Worm (Caenorhabditis elegans): Measurements from ENCODE around the gene F22H10.2.

Gene F22H10.2

ce11 chrX:16634708-16635107 is 44.6 kb upstream of the F22H10.2 start (continued):
- TF ChIP-seq let-526 (GFP tag; IDR thresholded peaks at IDR 0.05): 0 out of 2 replicates have a peak, but pooled peaks have one; percentile 30
- TF ChIP-seq ceh-91 (GFP tag; IDR thresholded peaks at IDR 0.05): no peak
- TF ChIP-seq cebp-2 (GFP tag; IDR thresholded peaks at IDR 0.05): 0 out of 2 replicates have a peak, but pooled peaks have one; percentile 78
- peak; percentile 86 for TF ChIP-seq lin-40 (tag; optimal IDR thresholded peaks at IDR 0.05)
- no peak for TF ChIP-seq dpff-1 (tag; optimal IDR thresholded peaks at IDR 0.05)
- no peak for TF ChIP-seq Y67H2A.10 (GFP tag; conservative IDR thresholded peaks at IDR 0.05)
- no peak for TF ChIP-seq sea-2 (GFP tag; IDR thresholded peaks at IDR 0.05)
- TF ChIP-seq xnd-1 (tag; optimal IDR thresholded peaks at IDR 0.05): no peak
- peak; percentile 5 for TF ChIP-seq ets-4 (GFP tag; optimal IDR thresholded peaks at IDR 0.05)
- peak; percentile 30 for TF ChIP-seq hrde-1 (tag; optimal IDR thresholded peaks at IDR 0.05; ENCODE audit: borderline replicate concordance)
- TF ChIP-seq mxl-1 (tag; optimal IDR thresholded peaks at IDR 0.05): peak; percentile 46
- TF ChIP-seq ztf-6 (GFP tag; IDR thresholded peaks at IDR 0.05): peak; percentile 35; the same call in 1 of the 2 replicates
- TF ChIP-seq ZK185.1 (tag; optimal IDR thresholded peaks at IDR 0.05; ENCODE audit: poor library complexity, severe bottlenecking): peak; percentile 87
- no peak for TF ChIP-seq hlh-26 (GFP tag; conservative IDR thresholded peaks at IDR 0.05)
- TF ChIP-seq Y95B8A.8 (GFP tag; IDR thresholded peaks at IDR 0.05): peak; percentile 25; the same call in 1 of the 2 replicates
- peak; percentile 75 for TF ChIP-seq snpc-1.1 (tag; optimal IDR thresholded peaks at IDR 0.05; ENCODE audit: insufficient read depth)
- TF ChIP-seq nfyb-1 (GFP tag; IDR thresholded peaks at IDR 0.05): peak; percentile 82
- TF ChIP-seq B0019.2 (GFP tag; conservative IDR thresholded peaks at IDR 0.05): peak; percentile 36; the same call in 1 of the 2 replicates
- TF ChIP-seq F33H1.4 (GFP tag; IDR thresholded peaks at IDR 0.05): no peak
- TF ChIP-seq madf-8 (GFP tag; conservative IDR thresholded peaks at IDR 0.05): 0 out of 2 replicates have a peak, but pooled peaks have one; percentile 9
- peak; percentile 54 for TF ChIP-seq lsy-27 (tag; optimal IDR thresholded peaks at IDR 0.05; ENCODE audit: borderline replicate concordance, insufficient read depth)
- peak; percentile 80 for TF ChIP-seq nhr-90 (tag; optimal IDR thresholded peaks at IDR 0.05)
- 0 out of 2 replicates have a peak, but pooled peaks have one; percentile 20 for TF ChIP-seq attf-3 (GFP tag; conservative IDR thresholded peaks at IDR 0.05)
- TF ChIP-seq snpc-1.3 (tag; optimal IDR thresholded peaks at IDR 0.05; ENCODE audit: insufficient read depth): peak; percentile 83
- peak; percentile 61 for TF ChIP-seq K12H6.12 (tag; optimal IDR thresholded peaks at IDR 0.05)
- peak; percentile 60 for TF ChIP-seq repo-1 (tag; optimal IDR thresholded peaks at IDR 0.05)
- TF ChIP-seq rcor-1 (GFP tag; IDR thresholded peaks at IDR 0.05): peak; percentile 77
- no peak for TF ChIP-seq F57C9.4 (tag; optimal IDR thresholded peaks at IDR 0.05)
- peak; percentile 91 for TF ChIP-seq pbrm-1 (GFP tag; IDR thresholded peaks at IDR 0.05)
- TF ChIP-seq sptf-2 (GFP tag; optimal IDR thresholded peaks at IDR 0.05): peak; percentile 28
- no peak for TF ChIP-seq nfya-2 (GFP tag; IDR thresholded peaks at IDR 0.05)
- peak; percentile 81 for TF ChIP-seq ekl-4 (GFP tag; IDR thresholded peaks at IDR 0.05)
- no peak for TF ChIP-seq mes-4 (tag; optimal IDR thresholded peaks at IDR 0.05)

ce11 chrX:16641678-16642077 is 37.7 kb upstream of the F22H10.2 start:
- TF ChIP-seq F49E8.2 (tag; optimal IDR thresholded peaks at IDR 0.05; ENCODE audit: insufficient read depth) (no peak), aptf-3 (GFP tag; IDR thresholded peaks at IDR 0.05) (no peak), F33H1.4 (GFP tag; IDR thresholded peaks at IDR 0.05) (no peak), madf-6 (GFP tag; IDR thresholded peaks at IDR 0.05) (no peak), Y67H2A.10 (GFP tag; conservative IDR thresholded peaks at IDR 0.05) (no peak)

- peak; percentile 95 for TF ChIP-seq zfh-2 (GFP tag; conservative IDR thresholded peaks at IDR 0.05)
- TF ChIP-seq attf-5 (GFP tag; optimal IDR thresholded peaks at IDR 0.05): no peak
- peak; percentile 89; the same call in 1 of the 2 replicates for TF ChIP-seq egrh-3 (GFP tag; IDR thresholded peaks at IDR 0.05)
- TF ChIP-seq egl-44 (GFP tag; IDR thresholded peaks at IDR 0.05): no peak
- TF ChIP-seq sptf-2 (GFP tag; optimal IDR thresholded peaks at IDR 0.05): peak; percentile 29
These were observed 36.1 kb upstream of the F22H10.2 start for ce11 chrX:16643246-16643645.
